Fruit fly (Drosophila melanogaster) whole organism, pupa: Measurements from ENCODE around the gene RpL35A.

ENCODE experiments used
- CG13204 ChIP-seq: fragments of 200-800 bp; sonication (Bioruptor generic); optimal IDR thresholded peaks from 2 replicates; lab custom pipeline; 2018; ENCODE audit warnings: missing biosample characterization, mild to moderate bottlenecking, missing genetic modification characterization, moderate library complexity
- CG34367 ChIP-seq: fragments of 200-800 bp; sonication (Bioruptor generic); optimal IDR thresholded peaks from 2 replicates; lab custom pipeline; 2018; ENCODE audit warnings: missing biosample characterization, mild to moderate bottlenecking, missing genetic modification characterization
- CG9948 ChIP-seq: fragments of 200-800 bp; sonication (Bioruptor generic); optimal IDR thresholded peaks from 2 replicates; lab custom pipeline; 2018; ENCODE audit warnings: missing biosample characterization, mild to moderate bottlenecking, missing genetic modification characterization, moderate library complexity
- D1 ChIP-seq: fragments of 200-800 bp; sonication (Bioruptor generic); optimal IDR thresholded peaks from 2 replicates; lab custom pipeline; 2018; ENCODE audit warnings: missing biosample characterization, mild to moderate bottlenecking, missing genetic modification characterization, moderate library complexity
- EcR ChIP-seq: fragments of 200-800 bp; sonication (Bioruptor generic); optimal IDR thresholded peaks from 3 replicates; lab custom pipeline; 2019; ENCODE audit warnings: missing biosample characterization, missing genetic modification characterization, mild to moderate bottlenecking, moderate library complexity, missing genetic modification reagents
- Pif1A ChIP-seq: fragments of 200-800 bp; sonication (Bioruptor generic); optimal IDR thresholded peaks from 3 replicates; lab custom pipeline; 2016; ENCODE audit warnings: missing biosample characterization, missing genetic modification characterization
- fd96Ca ChIP-seq: fragments of 200-800 bp; sonication (Bioruptor generic); IDR thresholded peaks from 3 replicates; pipeline ENCODE4 v1.3.6; 2022; ENCODE audit warnings: missing biosample characterization, missing genetic modification characterization

DNA sequence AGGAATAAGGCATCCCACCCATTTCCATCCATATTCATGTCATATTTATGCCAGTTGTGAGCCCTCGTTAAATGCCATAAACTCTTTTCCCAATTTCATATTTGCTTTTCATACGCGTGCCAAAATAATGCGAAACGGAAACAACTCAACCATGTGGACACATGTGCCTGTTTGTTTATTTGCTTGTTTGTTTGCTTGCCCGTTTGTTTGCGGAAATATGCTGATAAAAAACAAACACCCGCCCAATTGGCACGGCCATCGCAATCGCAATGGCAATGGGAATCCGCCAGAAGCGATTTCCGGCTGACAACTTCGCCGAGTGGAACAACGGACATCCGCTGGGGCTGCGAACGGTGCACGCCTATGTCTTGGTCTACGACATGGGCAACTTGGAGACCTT is 12.6 kb downstream of the RpL35A start:
- TF ChIP-seq EcR (GFP tag; lab: Kevin White, UChicago) (no peak), CG9948 (tag; lab: Kevin White, UChicago) (no peak), D1 (tag; lab: Kevin White, UChicago) (no peak), fd96Ca (GFP tag; lab: Robert Waterston, UW) (no peak), CG13204 (GFP tag; lab: Kevin White, UChicago) (no peak), CG34367 (tag; lab: Kevin White, UChicago) (no peak), Pif1A (GFP tag; lab: Kevin White, UChicago) (no peak)
